Fruit fly (Drosophila melanogaster): ENCODE measurements around the gene Deaf1.

Gene Deaf1

DNA sequence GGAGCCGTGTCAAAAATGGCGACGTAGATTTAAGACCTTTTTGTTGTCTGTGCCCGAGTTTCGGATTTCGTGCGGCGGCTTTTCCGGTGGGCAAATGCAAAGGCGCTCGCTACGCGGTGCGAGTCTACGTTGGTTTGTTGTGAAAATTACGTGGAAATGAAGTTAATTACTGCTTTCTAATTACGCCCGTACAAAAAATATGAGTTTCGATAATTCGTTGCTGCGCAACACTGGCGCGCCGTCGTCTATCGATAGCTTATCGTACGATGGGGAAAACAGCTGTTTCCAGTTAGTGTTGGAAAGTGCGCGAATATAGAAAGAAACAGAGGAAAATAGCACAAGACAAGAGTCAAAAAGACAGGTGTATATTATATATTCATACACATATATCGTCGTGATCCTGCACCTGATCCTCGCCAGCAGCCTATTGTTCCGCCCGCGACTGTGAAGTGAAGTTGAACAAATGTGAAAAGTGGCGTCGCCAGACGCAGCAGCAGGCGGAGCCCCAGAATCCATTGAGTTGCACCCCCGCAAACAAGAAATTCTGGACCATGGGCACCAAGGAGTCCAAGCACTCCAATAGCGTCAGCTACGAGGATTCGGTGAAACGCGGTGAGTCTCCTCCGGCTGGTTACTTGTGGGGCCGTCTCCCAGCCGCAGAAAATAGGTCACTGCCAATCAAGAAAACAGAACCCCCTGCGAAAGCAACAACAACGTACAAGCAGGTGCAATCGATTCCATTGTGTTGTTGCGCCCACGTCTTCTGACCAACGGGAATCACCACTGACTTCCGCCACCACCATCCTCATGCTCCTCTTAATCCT, 53.1 kb downstream of the Deaf1 start, which contains the start of the genes Rab8 and Usp32 (continued):
- peak; percentile 65 for TF ChIP-seq onecut (GFP tag; IDR thresholded peaks at IDR 0.05)
- TF ChIP-seq bab2 (GFP tag; optimal IDR thresholded peaks at IDR 0.05) = peak; percentile 30
- TF ChIP-seq CG6683 (GFP tag; optimal IDR thresholded peaks at IDR 0.05) = peak; percentile 22
- TF ChIP-seq CG32772 (GFP tag; IDR thresholded peaks at IDR 0.05) = no peak
- TF ChIP-seq CG4282 (GFP tag; optimal IDR thresholded peaks at IDR 0.05) = peak; percentile 47
- peak; percentile 53 for TF ChIP-seq CG17328 (GFP tag; IDR thresholded peaks at IDR 0.05)
- peak; percentile 34 for TF ChIP-seq Six4 (GFP tag; optimal IDR thresholded peaks at IDR 0.05)
- peak; percentile 86 for TF ChIP-seq Rfx (GFP tag; IDR thresholded peaks at IDR 0.05)
- peak; percentile 57 for TF ChIP-seq CG8944 (GFP tag; optimal IDR thresholded peaks at IDR 0.05)
- no peak for TF ChIP-seq Rx (GFP tag; IDR thresholded peaks at IDR 0.05)
- TF ChIP-seq pzg (GFP tag; optimal IDR thresholded peaks at IDR 0.05) = peak; percentile 92
- peak; percentile 44 for TF ChIP-seq CG2712 (tag; optimal IDR thresholded peaks at IDR 0.05)
- no peak for TF ChIP-seq C15 (GFP tag; IDR thresholded peaks at IDR 0.05)
- peak; percentile 54 for TF ChIP-seq E2f2 (GFP tag; IDR thresholded peaks at IDR 0.05)
- TF ChIP-seq mld (GFP tag; IDR thresholded peaks at IDR 0.05; ENCODE audit: partially characterized antibody) = 0 out of 3 replicates have a peak, but pooled peaks have one; percentile 28
- peak; percentile 64 for TF ChIP-seq CG13296 (GFP tag; optimal IDR thresholded peaks at IDR 0.05)
- TF ChIP-seq Hey (tag; optimal IDR thresholded peaks at IDR 0.05) = peak; percentile 50
- TF ChIP-seq CG18262 (tag; optimal IDR thresholded peaks at IDR 0.05) = peak; percentile 42
- TF ChIP-seq CG14710 (tag; optimal IDR thresholded peaks at IDR 0.05) = peak; percentile 65
- peak; percentile 25 for TF ChIP-seq emc (GFP tag; optimal IDR thresholded peaks at IDR 0.05)
- TF ChIP-seq CG17385 (GFP tag; optimal IDR thresholded peaks at IDR 0.05) = peak; percentile 66
- peak; percentile 53 for TF ChIP-seq Elba2 (GFP tag; optimal IDR thresholded peaks at IDR 0.05)
- TF ChIP-seq zen2 (GFP tag; IDR thresholded peaks at IDR 0.05; ENCODE audit: partially characterized antibody) = peak; percentile 70; the same call in 1 of the 3 replicates
- TF ChIP-seq tgo (GFP tag; IDR thresholded peaks at IDR 0.05) = no peak
- TF ChIP-seq HLH54F (GFP tag; optimal IDR thresholded peaks at IDR 0.05) = peak; percentile 77
- no peak for TF ChIP-seq CG8478 (optimal IDR thresholded peaks at IDR 0.05)
- TF ChIP-seq wor (GFP tag; IDR thresholded peaks at IDR 0.05) = no peak
- no peak for TF ChIP-seq CG43689 (GFP tag; IDR thresholded peaks at IDR 0.05)
- no peak for TF ChIP-seq Awh (GFP tag; IDR thresholded peaks at IDR 0.05)
- TF ChIP-seq CG10565 (GFP tag; optimal IDR thresholded peaks at IDR 0.05) = no peak
- TF ChIP-seq CG5953 (GFP tag; IDR thresholded peaks at IDR 0.05) = no peak
- peak; percentile 75 for TF ChIP-seq pho (GFP tag; optimal IDR thresholded peaks at IDR 0.05)
- no peak for TF ChIP-seq fru (optimal IDR thresholded peaks at IDR 0.05)
- peak; percentile 82 for TF ChIP-seq Dbx (GFP tag; IDR thresholded peaks at IDR 0.05)
- peak; percentile 1 for TF ChIP-seq CG12071 (GFP tag; optimal IDR thresholded peaks at IDR 0.05)
- TF ChIP-seq Mad (GFP tag; optimal IDR thresholded peaks at IDR 0.05) = peak; percentile 68
- TF ChIP-seq E2f1 (GFP tag; IDR thresholded peaks at IDR 0.05) = no peak; the same call in 1 of the 2 replicates
- TF ChIP-seq CG7786 (GFP tag; optimal IDR thresholded peaks at IDR 0.05) = peak; percentile 76
- TF ChIP-seq Spps (tag; optimal IDR thresholded peaks at IDR 0.05) = no peak
- no peak; the same call in 1 of the 2 replicates for TF ChIP-seq klu (GFP tag; IDR thresholded peaks at IDR 0.05)
- peak; percentile 66 for TF ChIP-seq jumu (GFP tag; optimal IDR thresholded peaks at IDR 0.05)
- TF ChIP-seq Adf1 (GFP tag; IDR thresholded peaks at IDR 0.05) = peak; percentile 28; the same call in 1 of the 2 replicates
- TF ChIP-seq lbe (GFP tag; optimal IDR thresholded peaks at IDR 0.05) = peak; percentile 77
- TF ChIP-seq CG10462 (GFP tag; optimal IDR thresholded peaks at IDR 0.05) = no peak
- TF ChIP-seq CG4820 (GFP tag; optimal IDR thresholded peaks at IDR 0.05) = peak; percentile 4
- TF ChIP-seq fd96Cb (tag; optimal IDR thresholded peaks at IDR 0.05) = no peak
- peak; percentile 46 for TF ChIP-seq CG10654 (GFP tag; optimal IDR thresholded peaks at IDR 0.05)
- no peak for TF ChIP-seq toy (GFP tag; IDR thresholded peaks at IDR 0.05)
- TF ChIP-seq Atf6 (GFP tag; IDR thresholded peaks at IDR 0.05) = 0 out of 2 replicates have a peak, but pooled peaks have one; percentile 37
- TF ChIP-seq CG10979 (tag; optimal IDR thresholded peaks at IDR 0.05) = peak; percentile 40
- peak; percentile 90 for TF ChIP-seq CG2116 (GFP tag; optimal IDR thresholded peaks at IDR 0.05)

All from whole organism, embryonic.